Fruit fly (Drosophila melanogaster): ENCODE results near the gene CG45075.

CG45075 gene

DNA sequence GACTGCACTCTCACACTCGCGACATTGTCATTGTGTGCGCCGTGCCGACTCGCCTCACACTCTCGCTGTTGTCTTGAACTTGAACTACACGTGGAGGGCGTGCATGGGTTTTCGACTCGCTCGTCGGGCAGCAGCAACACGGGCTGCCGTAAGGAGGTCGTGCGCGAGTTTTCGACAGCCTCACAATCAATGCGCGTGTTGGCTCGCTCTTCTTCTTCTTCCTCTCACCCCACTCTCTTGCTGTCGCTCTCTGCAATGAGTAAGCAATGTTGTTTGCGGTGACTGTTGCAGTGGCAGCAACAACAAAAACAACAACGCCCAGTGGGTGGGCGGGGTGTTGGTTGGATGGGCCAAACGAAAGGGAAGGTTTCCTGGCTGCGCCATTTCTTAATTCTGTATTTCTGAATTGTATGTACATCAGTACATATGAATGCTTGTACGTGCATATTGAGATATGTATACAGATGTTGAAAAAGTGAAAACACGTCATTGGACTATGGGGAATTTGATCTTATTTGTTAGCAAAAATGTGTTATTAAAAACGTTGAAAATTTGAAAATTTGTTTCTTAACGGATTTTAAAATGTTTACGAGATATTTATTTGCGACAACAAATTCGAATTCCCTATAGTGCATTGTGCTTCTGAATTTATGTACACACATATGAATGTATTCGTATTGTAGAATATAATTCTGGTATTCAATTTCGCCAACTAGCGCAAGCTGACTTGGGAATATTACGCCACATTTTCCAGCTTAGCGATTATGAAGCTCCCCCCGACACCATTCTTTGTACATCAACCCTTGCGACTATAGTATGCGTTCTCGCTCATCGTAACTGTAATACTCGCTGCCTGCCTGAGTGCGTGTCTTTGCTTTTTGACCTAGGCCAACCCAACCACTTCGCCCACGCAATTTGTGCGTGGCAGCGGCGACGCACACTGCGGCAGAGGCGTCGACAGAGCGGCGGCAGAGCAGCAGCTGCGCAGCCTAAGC is 2.5 kb upstream of the CG45075 start:
- TF ChIP-seq CG11504 (tag; optimal IDR thresholded peaks at IDR 0.05), result peak; percentile 29
- no peak for TF ChIP-seq Abd-B (GFP tag; optimal IDR thresholded peaks at IDR 0.05)
- peak; percentile 55 for TF ChIP-seq CG7839 (tag; optimal IDR thresholded peaks at IDR 0.05)
- TF ChIP-seq lab (GFP tag; optimal IDR thresholded peaks at IDR 0.05), result peak; percentile 46
- peak; percentile 55; the same call in 1 of the 2 replicates for TF ChIP-seq Awh (GFP tag; IDR thresholded peaks at IDR 0.05)
- no peak for TF ChIP-seq H2.0 (GFP tag; IDR thresholded peaks at IDR 0.05)
- TF ChIP-seq Lhr (GFP tag; optimal IDR thresholded peaks at IDR 0.05), result no peak
- TF ChIP-seq vnd (GFP tag; IDR thresholded peaks at IDR 0.05; ENCODE audit: partially characterized antibody), result no peak
- peak; percentile 47; the same call in 1 of the 2 replicates for TF ChIP-seq ato (GFP tag; IDR thresholded peaks at IDR 0.05; ENCODE audit: partially characterized antibody)
- TF ChIP-seq lbe (GFP tag; optimal IDR thresholded peaks at IDR 0.05), result peak; percentile 3
- no peak for TF ChIP-seq trh (GFP tag; optimal IDR thresholded peaks at IDR 0.05)
- peak; percentile 99 for TF ChIP-seq ftz-f1 (GFP tag; optimal IDR thresholded peaks at IDR 0.05)
- TF ChIP-seq ems (GFP tag; optimal IDR thresholded peaks at IDR 0.05), result no peak
- peak; percentile 42; the same call in 1 of the 2 replicates for TF ChIP-seq amos (GFP tag; IDR thresholded peaks at IDR 0.05; ENCODE audit: partially characterized antibody)
- peak; percentile 52 for TF ChIP-seq chn (GFP tag; optimal IDR thresholded peaks at IDR 0.05)
- TF ChIP-seq MTF-1 (GFP tag; optimal IDR thresholded peaks at IDR 0.05; ENCODE audit: borderline replicate concordance), result peak; percentile 58
- TF ChIP-seq CG1024 (GFP tag; IDR thresholded peaks at IDR 0.05), result no peak
- TF ChIP-seq CG10543 (GFP tag; optimal IDR thresholded peaks at IDR 0.05), result peak; percentile 98
- TF ChIP-seq sna (GFP tag; IDR thresholded peaks at IDR 0.05; ENCODE audit: partially characterized antibody), result peak; percentile 66
- peak; percentile 25; the same call in 1 of the 2 replicates for TF ChIP-seq lmd (GFP tag; IDR thresholded peaks at IDR 0.05)
- TF ChIP-seq CG14441 (GFP tag; IDR thresholded peaks at IDR 0.05), result no peak
- TF ChIP-seq phol (tag; optimal IDR thresholded peaks at IDR 0.05), result no peak
- peak; percentile 1 for TF ChIP-seq Usf (GFP tag; optimal IDR thresholded peaks at IDR 0.05)
- no peak for TF ChIP-seq CG4854 (GFP tag; optimal IDR thresholded peaks at IDR 0.05)
- TF ChIP-seq sim (GFP tag; IDR thresholded peaks at IDR 0.05), result peak; percentile 34; the same call in 1 of the 2 replicates
- TF ChIP-seq CG12769 (tag; optimal IDR thresholded peaks at IDR 0.05), result peak; percentile 81
- TF ChIP-seq Lim3 (GFP tag; IDR thresholded peaks at IDR 0.05), result no peak
- TF ChIP-seq CG17802 (tag; optimal IDR thresholded peaks at IDR 0.05), result no peak
- TF ChIP-seq sd (tag; optimal IDR thresholded peaks at IDR 0.05), result peak; percentile 87
- no peak for TF ChIP-seq disco-r (GFP tag; optimal IDR thresholded peaks at IDR 0.05)
- TF ChIP-seq CG11560 (tag; IDR thresholded peaks at IDR 0.05), result no peak
- TF ChIP-seq ac (GFP tag; optimal IDR thresholded peaks at IDR 0.05), result peak; percentile 1
- no peak for TF ChIP-seq gt (GFP tag; IDR thresholded peaks at IDR 0.05)
- TF ChIP-seq gfzf (GFP tag; optimal IDR thresholded peaks at IDR 0.05), result no peak
- no peak for TF ChIP-seq CG14667 (GFP tag; IDR thresholded peaks at IDR 0.05)
- TF ChIP-seq yki (optimal IDR thresholded peaks at IDR 0.05), result no peak
- peak in 1 of 2 experiments; percentile 91 for TF ChIP-seq tll (GFP tag; optimal IDR thresholded peaks at IDR 0.05)
- no peak; the same call in 2 of the 3 replicates for TF ChIP-seq otp (GFP tag; IDR thresholded peaks at IDR 0.05)
- no peak for TF ChIP-seq CG7372 (GFP tag; IDR thresholded peaks at IDR 0.05)
- TF ChIP-seq CG32532 (GFP tag; IDR thresholded peaks at IDR 0.05), result peak; percentile 41; the same call in 1 of the 2 replicates
- peak; percentile 64; the same call in 2 of the 3 replicates for TF ChIP-seq CG34224 (GFP tag; IDR thresholded peaks at IDR 0.05; ENCODE audit: partially characterized antibody)
- peak; percentile 71 for TF ChIP-seq run (tag; optimal IDR thresholded peaks at IDR 0.05)
- no peak for TF ChIP-seq Camta (GFP tag; optimal IDR thresholded peaks at IDR 0.05)
- TF ChIP-seq sens (GFP tag), result peak; percentile 91
- no peak for TF ChIP-seq Dad (GFP tag; optimal IDR thresholded peaks at IDR 0.05)
- TF ChIP-seq CG34422 (GFP tag; IDR thresholded peaks at IDR 0.05), result peak; percentile 80; the same call in 2 of the 3 replicates
- peak; percentile 93 for TF ChIP-seq kay (GFP tag; optimal IDR thresholded peaks at IDR 0.05)
- no peak for TF ChIP-seq Doc2 (GFP tag; IDR thresholded peaks at IDR 0.05)

Data from whole organism, embryonic.